Worm (Caenorhabditis elegans) whole organism, L4 larva: Measurements from ENCODE around the gene T13F2.2.
A peak's percentile ranks its signal among the peaks of the same experiment; 100 is the strongest.

Experiments
- D1046.2 ChIP-seq: fragments of 200-800 bp; sonication (Bioruptor generic); IDR thresholded peaks from 2 replicates; pipeline ENCODE4 v1.3.6; 2022; ENCODE audit warnings: missing genetic modification characterization, missing compliant biosample characterization
- F26F4.8 ChIP-seq: fragments of 200-800 bp; sonication (Bioruptor generic); conservative IDR thresholded peaks from 2 replicates; pipeline ENCODE4 v1.3.6; 2022; ENCODE audit warnings: missing genetic modification characterization, missing compliant biosample characterization
- F44E2.7 ChIP-seq: fragments of 200-800 bp; sonication (Bioruptor generic); IDR thresholded peaks from 2 replicates; pipeline ENCODE4 v2.1.2; 2022; ENCODE audit warnings: missing genetic modification characterization, missing compliant biosample characterization
- F49E8.2 ChIP-seq: sonication (generic microtip); optimal IDR thresholded peaks from 2 replicates; lab custom pipeline; 2016; ENCODE audit warnings: missing compliant biosample characterization, mild to moderate bottlenecking, missing genetic modification characterization, borderline replicate concordance
- T20F7.1 ChIP-seq: fragments of 200-800 bp; sonication (Bioruptor generic); optimal IDR thresholded peaks from 2 replicates; lab custom pipeline; 2018; ENCODE audit warnings: mild to moderate bottlenecking, missing genetic modification characterization, missing compliant biosample characterization
- T26A8.4 ChIP-seq: fragments of 200-800 bp; sonication (Bioruptor generic); IDR thresholded peaks from 2 replicates; pipeline ENCODE4 v1.3.6; 2022; ENCODE audit warnings: missing genetic modification characterization, missing compliant biosample characterization
- Y105C5A.15 ChIP-seq: fragments of 200-800 bp; sonication (Bioruptor generic); IDR thresholded peaks from 2 replicates; pipeline ENCODE4 v1.3.6; 2022; ENCODE audit warnings: missing genetic modification characterization, missing compliant biosample characterization
- Y5F2A.4 ChIP-seq: fragments of 200-800 bp; sonication (Bioruptor generic); optimal IDR thresholded peaks from 2 replicates; lab custom pipeline; 2018; ENCODE audit warnings: mild to moderate bottlenecking, missing genetic modification characterization, missing compliant biosample characterization
- Y75B8A.6 ChIP-seq: fragments of 200-800 bp; sonication (Bioruptor generic); IDR thresholded peaks from 2 replicates; pipeline ENCODE4 v1.3.6; 2022; ENCODE audit warnings: missing genetic modification reagents, missing genetic modification characterization, missing compliant biosample characterization
- arid-1 ChIP-seq: fragments of 200-800 bp; sonication (Bioruptor generic); conservative IDR thresholded peaks from 2 replicates; pipeline ENCODE4 v1.3.6; 2022; ENCODE audit warnings: missing genetic modification reagents, missing genetic modification characterization, missing compliant biosample characterization
- attf-4 ChIP-seq: sonication (generic microtip); optimal IDR thresholded peaks from 3 replicates; lab custom pipeline; 2017; ENCODE audit warnings: missing biosample characterization, missing genetic modification characterization
- ceh-32 ChIP-seq: sonication (generic microtip); optimal IDR thresholded peaks from 2 replicates; lab custom pipeline; 2016; ENCODE audit warnings: mild to moderate bottlenecking, missing genetic modification characterization, missing compliant biosample characterization; ENCODE audit not compliant: poor library complexity
- ceh-62 ChIP-seq: sonication (generic microtip); optimal IDR thresholded peaks from 2 replicates; lab custom pipeline; 2017; ENCODE audit warnings: missing biosample characterization, missing genetic modification characterization
- ces-1 ChIP-seq: fragments of 150-350 bp; sonication (generic microtip); optimal IDR thresholded peaks from 4 replicates; lab custom pipeline; 2014; ENCODE audit warnings: missing biosample characterization, missing genetic modification reagents, missing genetic modification characterization
- daf-16 ChIP-seq, 3 experiments: sonication (generic microtip); optimal IDR thresholded peaks; 2 replicates each; lab custom pipeline; 2016 to 2017; ENCODE audit warnings: missing genetic modification characterization in 3 of 3, missing genetic modification reagents in 3 of 3, mild to moderate bottlenecking in 2 of 3, missing compliant biosample characterization in 2 of 3, missing biosample characterization in 1 of 3, moderate library complexity in 1 of 3
- dpl-1 ChIP-seq: fragments of 150-350 bp; optimal IDR thresholded peaks from 2 replicates; lab custom pipeline; 2014; ENCODE audit warnings: missing biosample characterization, missing genetic modification reagents, missing genetic modification characterization
- dve-1 ChIP-seq: sonication (generic microtip); optimal IDR thresholded peaks from 2 replicates; lab custom pipeline; 2017; ENCODE audit warnings: antibody characterized with exemption, mild to moderate bottlenecking, missing genetic modification characterization, missing compliant biosample characterization; ENCODE audit not compliant: insufficient read depth
- egl-27 ChIP-seq: sonication (generic microtip); optimal IDR thresholded peaks from 3 replicates; lab custom pipeline; 2017; ENCODE audit warnings: missing biosample characterization, missing genetic modification reagents, missing genetic modification characterization
- egl-43 ChIP-seq: fragments of 200-800 bp; sonication (Bioruptor generic); IDR thresholded peaks from 2 replicates; pipeline ENCODE4 v1.3.6; 2022; ENCODE audit warnings: missing genetic modification reagents, missing genetic modification characterization, missing compliant biosample characterization
- gei-8 ChIP-seq: fragments of 200-800 bp; sonication (Bioruptor generic); optimal IDR thresholded peaks from 2 replicates; lab custom pipeline; 2018; ENCODE audit warnings: mild to moderate bottlenecking, missing genetic modification characterization, missing compliant biosample characterization
- hif-1 ChIP-seq, 2 experiments: sonication (generic microtip); optimal IDR thresholded peaks; 2 replicates each; lab custom pipeline; 2016 to 2017; ENCODE audit warnings: missing compliant biosample characterization in 2 of 2, missing genetic modification characterization in 2 of 2, missing genetic modification reagents in 2 of 2, missing genotype in 2 of 2, mild to moderate bottlenecking in 1 of 2
- hlh-11 ChIP-seq: fragments of 200-800 bp; sonication (Bioruptor generic); optimal IDR thresholded peaks from 2 replicates; lab custom pipeline; 2018; ENCODE audit warnings: mild to moderate bottlenecking, missing genetic modification characterization, missing compliant biosample characterization
- jun-1 ChIP-seq: fragments of 150-350 bp; optimal IDR thresholded peaks from 2 replicates; lab custom pipeline; 2014; ENCODE audit warnings: missing biosample characterization, missing genetic modification reagents, missing genetic modification characterization
- lin-13 ChIP-seq: fragments of 150-350 bp; optimal IDR thresholded peaks from 2 replicates; lab custom pipeline; 2014; ENCODE audit warnings: missing biosample characterization, missing genetic modification reagents, missing genetic modification characterization
- lin-15B ChIP-seq: fragments of 150-350 bp; sonication (generic microtip); optimal IDR thresholded peaks from 3 replicates; lab custom pipeline; 2014; ENCODE audit warnings: missing biosample characterization, missing genetic modification characterization
- lin-39 ChIP-seq: fragments of 150-350 bp; optimal IDR thresholded peaks from 2 replicates; lab custom pipeline; 2014; ENCODE audit warnings: missing biosample characterization, missing genetic modification reagents, missing genetic modification characterization
- lir-3 ChIP-seq: sonication (generic microtip); optimal IDR thresholded peaks from 2 replicates; lab custom pipeline; 2016; ENCODE audit warnings: mild to moderate bottlenecking, missing genetic modification characterization, missing compliant biosample characterization
- madf-9 ChIP-seq: fragments of 200-800 bp; sonication (Bioruptor generic); conservative IDR thresholded peaks from 2 replicates; pipeline ENCODE4 v1.3.6; 2022; ENCODE audit warnings: missing genetic modification reagents, missing genetic modification characterization, missing compliant biosample characterization
- mdl-1 ChIP-seq, 2 experiments: fragments of 150-350 bp in 1 of 2; sonication (generic microtip) in 1 of 2; optimal IDR thresholded peaks; 2 replicates each; lab custom pipeline; 2014 to 2017; ENCODE audit warnings: missing biosample characterization in 2 of 2, missing genetic modification characterization in 2 of 2
- mes-2 ChIP-seq: sonication (generic microtip); optimal IDR thresholded peaks from 2 replicates; lab custom pipeline; 2016; ENCODE audit warnings: missing genotype, mild to moderate bottlenecking, missing genetic modification characterization, missing compliant biosample characterization; ENCODE audit not compliant: poor library complexity, severe bottlenecking
- nhr-10 ChIP-seq: fragments of 150-350 bp; optimal IDR thresholded peaks from 2 replicates; lab custom pipeline; 2014; ENCODE audit warnings: missing biosample characterization, missing genetic modification characterization
- nhr-11 ChIP-seq: fragments of 150-350 bp; optimal IDR thresholded peaks from 2 replicates; lab custom pipeline; 2014; ENCODE audit warnings: missing biosample characterization, missing genetic modification characterization
- nhr-111 ChIP-seq: fragments of 200-800 bp; sonication (Bioruptor generic); optimal IDR thresholded peaks from 2 replicates; lab custom pipeline; 2018; ENCODE audit warnings: mild to moderate bottlenecking, missing genetic modification characterization, missing compliant biosample characterization
- nhr-25 ChIP-seq: sonication (generic microtip); optimal IDR thresholded peaks from 2 replicates; lab custom pipeline; 2017; ENCODE audit warnings: missing genetic modification characterization, mild to moderate bottlenecking, missing compliant biosample characterization, antibody characterized with exemption, moderate library complexity, borderline replicate concordance; ENCODE audit not compliant: insufficient read depth
- nhr-41 ChIP-seq: fragments of 200-800 bp; sonication (Bioruptor generic); IDR thresholded peaks from 2 replicates; pipeline ENCODE4 v1.3.6; 2022; ENCODE audit warnings: missing genetic modification reagents, missing genetic modification characterization, missing compliant biosample characterization
- nhr-48 ChIP-seq: sonication (generic microtip); optimal IDR thresholded peaks from 2 replicates; lab custom pipeline; 2016; ENCODE audit warnings: mild to moderate bottlenecking, missing genetic modification characterization, missing compliant biosample characterization
- nhr-6 ChIP-seq: fragments of 150-350 bp; optimal IDR thresholded peaks from 2 replicates; lab custom pipeline; 2014; ENCODE audit warnings: missing biosample characterization, missing genetic modification characterization
- pha-4 ChIP-seq, 2 experiments: fragments of 150-350 bp in 1 of 2; fragments of 200-800 bp in 1 of 2; sonication (Bioruptor generic) in 1 of 2; IDR thresholded peaks in 1 of 2; optimal IDR thresholded peaks in 1 of 2; 2 replicates each; pipeline versions ENCODE4 v1.3.6 to Lab custom; 2014 to 2022; ENCODE audit warnings: missing genetic modification characterization in 2 of 2, missing genetic modification reagents in 2 of 2, missing biosample characterization in 1 of 2, missing compliant biosample characterization in 1 of 2
- saeg-2 ChIP-seq: fragments of 200-800 bp; sonication (Bioruptor generic); IDR thresholded peaks from 2 replicates; pipeline ENCODE4 v1.3.6; 2022; ENCODE audit warnings: missing genetic modification reagents, missing genetic modification characterization, missing compliant biosample characterization
- snpc-4 ChIP-seq: fragments of 150-350 bp; optimal IDR thresholded peaks from 2 replicates; lab custom pipeline; 2014; ENCODE audit warnings: missing biosample characterization, missing genetic modification characterization
- spr-1 ChIP-seq: sonication (generic microtip); optimal IDR thresholded peaks from 2 replicates; lab custom pipeline; 2016; ENCODE audit warnings: mild to moderate bottlenecking, missing genetic modification characterization, missing compliant biosample characterization
- tag-97 ChIP-seq: fragments of 200-800 bp; sonication (Bioruptor generic); IDR thresholded peaks from 2 replicates; pipeline ENCODE4 v1.3.6; 2022; ENCODE audit warnings: missing genetic modification characterization, missing compliant biosample characterization
- tra-1 ChIP-seq: fragments of 200-800 bp; sonication (Bioruptor generic); IDR thresholded peaks from 2 replicates; pipeline ENCODE4 v1.3.6; 2022; ENCODE audit warnings: missing genetic modification reagents, missing genetic modification characterization, missing compliant biosample characterization
- unc-130 ChIP-seq: sonication (generic microtip); optimal IDR thresholded peaks from 2 replicates; lab custom pipeline; 2016; ENCODE audit warnings: missing genetic modification reagents, missing genetic modification characterization, missing compliant biosample characterization
- unc-39 ChIP-seq: sonication (generic microtip); optimal IDR thresholded peaks from 2 replicates; lab custom pipeline; 2017; ENCODE audit warnings: missing biosample characterization, missing genetic modification characterization
- vab-7 ChIP-seq: fragments of 200-800 bp; sonication (Bioruptor generic); IDR thresholded peaks from 2 replicates; pipeline ENCODE4 v1.3.6; 2022; ENCODE audit warnings: missing genetic modification reagents, missing genetic modification characterization, missing compliant biosample characterization
- zfp-2 ChIP-seq: sonication (generic microtip); optimal IDR thresholded peaks from 2 replicates; lab custom pipeline; 2016; ENCODE audit warnings: mild to moderate bottlenecking, missing genetic modification characterization, missing compliant biosample characterization
- zfp-3 ChIP-seq: fragments of 200-800 bp; sonication (Bioruptor generic); conservative IDR thresholded peaks from 2 replicates; pipeline ENCODE4 v1.3.6; 2022; ENCODE audit warnings: missing genetic modification reagents, missing genetic modification characterization, missing compliant biosample characterization
- zip-11 ChIP-seq: fragments of 200-800 bp; sonication (Bioruptor generic); IDR thresholded peaks from 2 replicates; pipeline ENCODE4 v1.3.6; 2022; ENCODE audit warnings: missing genetic modification characterization, missing compliant biosample characterization

The T13F2.2 gene

DNA sequence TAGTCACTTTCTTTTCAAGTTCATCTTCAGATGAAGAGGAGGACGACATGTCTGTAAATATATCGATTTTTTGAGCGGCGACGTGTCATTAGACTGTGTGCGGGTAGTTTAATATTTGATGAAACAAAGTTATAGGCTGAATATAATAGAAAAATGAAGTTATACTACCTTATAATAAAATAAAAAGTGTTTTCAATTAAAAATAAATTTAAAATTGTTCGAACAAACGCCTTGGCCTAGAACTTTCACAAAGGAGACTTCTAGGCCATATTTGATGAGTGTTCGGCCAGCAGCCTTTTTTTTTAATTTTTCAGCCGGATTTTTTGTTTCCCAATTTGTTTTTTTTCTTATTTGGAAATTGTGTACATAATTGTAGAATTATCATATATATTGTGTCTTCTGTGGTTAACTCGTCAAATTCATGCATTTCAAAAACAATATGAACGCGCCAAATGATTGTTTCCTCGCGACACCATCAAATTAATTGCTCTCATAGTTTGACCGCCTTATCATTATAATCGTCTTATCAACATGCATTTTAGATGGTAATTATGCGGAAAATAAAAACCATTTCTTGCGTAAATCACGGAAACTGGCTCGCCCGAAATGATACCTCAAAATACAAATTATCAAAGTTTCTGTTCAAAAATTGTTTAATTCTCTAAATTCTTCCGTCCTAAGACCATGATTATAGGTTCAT, at the start of gene T13F2.2:
Gene T13F2.2 (minus strand): TSS at position 51 of the 700 bp plus-strand sequence.
- TF ChIP-seq nhr-25 (tag; lab: Kevin White, UChicago) (no peak), lir-3 (tag; lab: Kevin White, UChicago) (no peak), dpl-1 (peak; percentile 23), nhr-41 (GFP tag; lab: Robert Waterston, UW) (no peak), mdl-1 (tag; optimal IDR thresholded peaks at IDR 0.05; lab: Kevin White, UChicago) (no peak), nhr-11 (tag; lab: Kevin White, UChicago) (no peak), ceh-32 (no peak), saeg-2 (GFP tag; lab: Robert Waterston, UW) (no peak), snpc-4 (tag; lab: Kevin White, UChicago) (no peak), ces-1 (GFP tag; lab: Kevin White, UChicago) (no peak), nhr-111 (GFP tag; lab: Kevin White, UChicago) (no peak), arid-1 (GFP tag; lab: Robert Waterston, UW) (no peak), T20F7.1 (GFP tag; lab: Kevin White, UChicago) (no peak), ceh-62 (tag; lab: Kevin White, UChicago) (no peak), pha-4 (GFP tag; IDR thresholded peaks at IDR 0.05; lab: Robert Waterston, UW) (no peak), pha-4 (tag; optimal IDR thresholded peaks at IDR 0.05; lab: Kevin White, UChicago) (no peak), unc-39 (no peak), jun-1 (tag; lab: Kevin White, UChicago) (no peak), dve-1 (tag; lab: Kevin White, UChicago) (peak; percentile 58), F49E8.2 (tag; lab: Kevin White, UChicago) (no peak), vab-7 (no peak), zfp-3 (GFP tag; lab: Robert Waterston, UW) (no peak), nhr-10 (tag; lab: Kevin White, UChicago) (no peak), lin-15B (tag; lab: Kevin White, UChicago) (no peak), lin-13 (GFP tag; lab: Kevin White, UChicago) (no peak), tra-1 (no peak), D1046.2 (GFP tag; lab: Robert Waterston, UW) (no peak), F44E2.7 (GFP tag; lab: Robert Waterston, UW) (no peak), F26F4.8 (GFP tag; lab: Robert Waterston, UW) (no peak), hif-1 (tag; optimal IDR thresholded peaks at IDR 0.05; lab: Kevin White, UChicago) (peak in 1 of 2 experiments; percentile 5), tag-97 (no peak), zfp-2 (no peak), Y75B8A.6 (no peak), Y105C5A.15 (no peak), egl-27 (no peak), nhr-48 (tag; lab: Kevin White, UChicago) (no peak), gei-8 (GFP tag; lab: Kevin White, UChicago) (no peak), unc-130 (peak; percentile 46), hlh-11 (peak; percentile 59), spr-1 (no peak), daf-16 (GFP tag; optimal IDR thresholded peaks at IDR 0.05; lab: Kevin White, UChicago) (no peak), daf-16 (tag; optimal IDR thresholded peaks at IDR 0.05; lab: Kevin White, UChicago) (peak; percentile 86), lin-39 (tag; lab: Kevin White, UChicago) (no peak), zip-11 (GFP tag; lab: Robert Waterston, UW) (no peak), nhr-6 (tag; lab: Kevin White, UChicago) (no peak), egl-43 (GFP tag; lab: Robert Waterston, UW) (no peak), madf-9 (GFP tag; lab: Robert Waterston, UW) (no peak), Y5F2A.4 (GFP tag; lab: Kevin White, UChicago) (no peak), T26A8.4 (GFP tag; lab: Robert Waterston, UW) (no peak), attf-4 (tag; lab: Kevin White, UChicago) (no peak), mes-2 (tag; lab: Kevin White, UChicago) (peak; percentile 73)
